Fruit fly (Drosophila melanogaster) whole organism, embryonic: ENCODE data around the gene Megf8.

Source experiments
- ATbp ChIP-seq: fragments of 200-800 bp; sonication (Bioruptor generic); optimal IDR thresholded peaks from 2 replicates; lab custom pipeline; 2017; ENCODE audit warnings: missing biosample characterization, mild to moderate bottlenecking, missing genetic modification characterization, missing genetic modification reagents
- C15 ChIP-seq: fragments of 200-800 bp; sonication (Bioruptor generic); IDR thresholded peaks from 3 replicates; pipeline ENCODE4 v1.3.6; 2022; ENCODE audit warnings: missing biosample characterization, missing genetic modification characterization
- CG10209 ChIP-seq: fragments of 200-800 bp; sonication (Bioruptor generic); optimal IDR thresholded peaks from 3 replicates; lab custom pipeline; 2017; ENCODE audit warnings: missing biosample characterization, mild to moderate bottlenecking, missing genetic modification characterization, missing genetic modification reagents
- CG12155 ChIP-seq: fragments of 200-800 bp; sonication (Bioruptor generic); optimal IDR thresholded peaks from 3 replicates; lab custom pipeline; 2016; ENCODE audit warnings: missing biosample characterization, missing genetic modification characterization
- CG12299 ChIP-seq: fragments of 200-800 bp; sonication (Bioruptor generic); optimal IDR thresholded peaks from 2 replicates; lab custom pipeline; 2018; ENCODE audit warnings: missing biosample characterization, mild to moderate bottlenecking, missing genetic modification characterization
- CG12769 ChIP-seq: fragments of 200-800 bp; sonication (Bioruptor generic); optimal IDR thresholded peaks from 2 replicates; lab custom pipeline; 2019; ENCODE audit warnings: missing biosample characterization, mild to moderate bottlenecking, missing genetic modification characterization, moderate library complexity
- CG13123 ChIP-seq: fragments of 200-800 bp; sonication (Bioruptor generic); optimal IDR thresholded peaks from 2 replicates; lab custom pipeline; 2016; ENCODE audit warnings: missing biosample characterization, missing genetic modification characterization
- CG1529 ChIP-seq: fragments of 200-800 bp; sonication (Bioruptor generic); optimal IDR thresholded peaks from 3 replicates; lab custom pipeline; 2018; ENCODE audit warnings: missing biosample characterization, missing genetic modification characterization
- CG17912 ChIP-seq: fragments of 200-800 bp; sonication (Bioruptor generic); optimal IDR thresholded peaks from 2 replicates; lab custom pipeline; 2018; ENCODE audit warnings: missing biosample characterization, mild to moderate bottlenecking, missing genetic modification characterization
- CG1792 ChIP-seq: fragments of 200-800 bp; sonication (Bioruptor generic); optimal IDR thresholded peaks from 2 replicates; lab custom pipeline; 2016; ENCODE audit warnings: missing biosample characterization, missing genetic modification characterization
- CG2202 ChIP-seq: fragments of 200-800 bp; sonication (Bioruptor generic); optimal IDR thresholded peaks from 2 replicates; lab custom pipeline; 2018; ENCODE audit warnings: missing biosample characterization, mild to moderate bottlenecking, missing genetic modification characterization
- CG3065 ChIP-seq: fragments of 200-800 bp; sonication (Bioruptor generic); optimal IDR thresholded peaks from 2 replicates; lab custom pipeline; 2016; ENCODE audit warnings: missing biosample characterization, missing genetic modification characterization
- CG3163 ChIP-seq: fragments of 200-800 bp; sonication (Bioruptor generic); optimal IDR thresholded peaks from 3 replicates; lab custom pipeline; 2016; ENCODE audit warnings: missing biosample characterization, missing genetic modification characterization
- CG32772 ChIP-seq: fragments of 200-800 bp; sonication (Bioruptor generic); IDR thresholded peaks from 2 replicates; pipeline ENCODE4 v1.3.6; 2022; ENCODE audit warnings: missing biosample characterization, missing genetic modification characterization
- CG4404 ChIP-seq: fragments of 200-800 bp; sonication (Bioruptor generic); IDR thresholded peaks from 2 replicates; pipeline ENCODE4 v1.3.6; 2022; ENCODE audit warnings: missing biosample characterization, missing genetic modification characterization
- CG6175 ChIP-seq: fragments of 200-800 bp; sonication (Bioruptor generic); IDR thresholded peaks from 3 replicates; pipeline ENCODE4 v1.3.6; 2022; ENCODE audit warnings: missing biosample characterization, missing genetic modification characterization
- CG6254 ChIP-seq: fragments of 200-800 bp; sonication (Bioruptor generic); optimal IDR thresholded peaks from 3 replicates; lab custom pipeline; 2017; ENCODE audit warnings: mild to moderate bottlenecking, missing biosample characterization, missing genetic modification reagents, missing genetic modification characterization
- CG6765 ChIP-seq: fragments of 200-800 bp; sonication (Bioruptor generic); optimal IDR thresholded peaks from 3 replicates; lab custom pipeline; 2017; ENCODE audit warnings: missing biosample characterization, mild to moderate bottlenecking, missing genetic modification characterization
- CG8281 ChIP-seq: fragments of 200-800 bp; sonication (Bioruptor generic); optimal IDR thresholded peaks from 2 replicates; lab custom pipeline; 2018; ENCODE audit warnings: missing biosample characterization, mild to moderate bottlenecking, missing genetic modification characterization, moderate library complexity
- CG8765 ChIP-seq: fragments of 200-800 bp; sonication (Bioruptor generic); IDR thresholded peaks from 2 replicates; pipeline ENCODE4 v1.3.6; 2022; ENCODE audit warnings: missing biosample characterization, missing genetic modification characterization
- CG8924 ChIP-seq: fragments of 200-800 bp; optimal IDR thresholded peaks from 3 replicates; lab custom pipeline; 2019; ENCODE audit warnings: missing biosample characterization, mild to moderate bottlenecking, missing genetic modification characterization, moderate library complexity
- CG9817 ChIP-seq: fragments of 200-800 bp; sonication (Bioruptor generic); optimal IDR thresholded peaks from 2 replicates; lab custom pipeline; 2018; ENCODE audit warnings: missing biosample characterization, mild to moderate bottlenecking, missing genetic modification characterization, moderate library complexity
- Chrac-16 ChIP-seq: fragments of 200-800 bp; sonication (Bioruptor generic); optimal IDR thresholded peaks from 3 replicates; lab custom pipeline; 2016; ENCODE audit warnings: missing biosample characterization, missing genetic modification characterization
- Fer1 ChIP-seq: fragments of 200-800 bp; sonication (Bioruptor generic); optimal IDR thresholded peaks from 2 replicates; lab custom pipeline; 2017; ENCODE audit warnings: missing biosample characterization, mild to moderate bottlenecking, missing genetic modification characterization
- Kr ChIP-seq: fragments of 200-800 bp; sonication (Bioruptor generic); optimal IDR thresholded peaks from 2 replicates; lab custom pipeline; 2017; ENCODE audit warnings: missing biosample characterization, mild to moderate bottlenecking, missing genetic modification characterization
- MTF-1 ChIP-seq: fragments of 200-800 bp; sonication (Bioruptor generic); optimal IDR thresholded peaks from 2 replicates; lab custom pipeline; 2018; ENCODE audit warnings: missing biosample characterization, mild to moderate bottlenecking, missing genetic modification characterization, borderline replicate concordance
- Scr ChIP-seq: fragments of 200-800 bp; sonication (Bioruptor generic); IDR thresholded peaks from 2 replicates; pipeline ENCODE4 v1.3.6; 2022; ENCODE audit warnings: missing biosample characterization, missing genetic modification characterization; ENCODE audit not compliant: partially characterized antibody
- Side ChIP-seq: fragments of 200-800 bp; sonication (Bioruptor generic); optimal IDR thresholded peaks from 2 replicates; lab custom pipeline; 2016; ENCODE audit warnings: missing biosample characterization, missing genetic modification characterization
- TFAM ChIP-seq: fragments of 200-800 bp; sonication (Bioruptor generic); optimal IDR thresholded peaks from 2 replicates; lab custom pipeline; 2017; ENCODE audit warnings: missing biosample characterization, missing genetic modification characterization, inconsistent platforms
- Xrp1 ChIP-seq: fragments of 200-800 bp; sonication (Bioruptor generic); IDR thresholded peaks from 2 replicates; pipeline ENCODE4 v1.3.6; 2022; ENCODE audit warnings: missing biosample characterization, missing genetic modification characterization
- amos ChIP-seq: fragments of 200-800 bp; sonication (Bioruptor generic); IDR thresholded peaks from 2 replicates; pipeline ENCODE4 v1.3.6; 2022; ENCODE audit warnings: missing biosample characterization, missing genetic modification characterization; ENCODE audit not compliant: partially characterized antibody
- az2 ChIP-seq: fragments of 200-800 bp; sonication (Bioruptor generic); optimal IDR thresholded peaks from 3 replicates; lab custom pipeline; 2016; ENCODE audit warnings: missing biosample characterization, missing genetic modification characterization
- cas ChIP-seq: fragments of 200-800 bp; sonication (Bioruptor generic); IDR thresholded peaks from 2 replicates; pipeline ENCODE4 v1.3.6; 2022; ENCODE audit warnings: missing biosample characterization, missing genetic modification characterization
- chm ChIP-seq: fragments of 200-800 bp; sonication (Bioruptor generic); IDR thresholded peaks from 2 replicates; pipeline ENCODE4 v1.3.6; 2022; ENCODE audit warnings: missing biosample characterization, missing genetic modification characterization
- gem ChIP-seq: fragments of 200-800 bp; sonication (Bioruptor generic); optimal IDR thresholded peaks from 2 replicates; lab custom pipeline; 2019; ENCODE audit warnings: missing biosample characterization, mild to moderate bottlenecking, missing genetic modification characterization, moderate library complexity
- ind ChIP-seq: fragments of 200-800 bp; sonication (Bioruptor generic); optimal IDR thresholded peaks from 3 replicates; lab custom pipeline; 2016; ENCODE audit warnings: missing biosample characterization, missing genetic modification characterization
- insv ChIP-seq, 2 experiments: fragments of 200-800 bp; sonication (Bioruptor generic); optimal IDR thresholded peaks; 3 replicates each; lab custom pipeline; 2016 to 2018; ENCODE audit warnings: missing biosample characterization in 2 of 2, missing genetic modification characterization in 2 of 2
- jing ChIP-seq: fragments of 200-800 bp; sonication (Bioruptor generic); optimal IDR thresholded peaks from 2 replicates; lab custom pipeline; 2018; ENCODE audit warnings: missing biosample characterization, mild to moderate bottlenecking, missing genetic modification characterization
- klu ChIP-seq: fragments of 200-800 bp; sonication (Bioruptor generic); IDR thresholded peaks from 2 replicates; pipeline ENCODE4 v1.3.6; 2022; ENCODE audit warnings: missing biosample characterization, missing genetic modification characterization
- knrl ChIP-seq: fragments of 200-800 bp; sonication (Bioruptor generic); IDR thresholded peaks from 3 replicates; pipeline ENCODE4 v1.3.6; 2022; ENCODE audit warnings: missing biosample characterization, missing genetic modification characterization; ENCODE audit not compliant: partially characterized antibody
- mam ChIP-seq: fragments of 200-800 bp; sonication (Bioruptor generic); optimal IDR thresholded peaks from 3 replicates; lab custom pipeline; 2016; ENCODE audit warnings: missing biosample characterization, missing genetic modification characterization
- nau ChIP-seq: fragments of 200-800 bp; sonication (Bioruptor generic); optimal IDR thresholded peaks from 3 replicates; lab custom pipeline; 2017; ENCODE audit warnings: missing biosample characterization, mild to moderate bottlenecking, missing genetic modification characterization, missing genetic modification reagents
- pzg ChIP-seq: fragments of 200-800 bp; sonication (Bioruptor generic); optimal IDR thresholded peaks from 3 replicates; lab custom pipeline; 2018; ENCODE audit warnings: missing biosample characterization, mild to moderate bottlenecking, missing genetic modification characterization, moderate library complexity
- rib ChIP-seq: fragments of 200-800 bp; sonication (Bioruptor generic); IDR thresholded peaks from 2 replicates; pipeline ENCODE4 v1.3.6; 2022; ENCODE audit warnings: missing biosample characterization, missing genetic modification characterization
- sima ChIP-seq: fragments of 200-800 bp; sonication (Bioruptor generic); optimal IDR thresholded peaks from 2 replicates; lab custom pipeline; 2016; ENCODE audit warnings: missing biosample characterization, missing genetic modification characterization
- sug ChIP-seq: fragments of 200-800 bp; optimal IDR thresholded peaks from 2 replicates; lab custom pipeline; 2019; ENCODE audit warnings: missing biosample characterization, mild to moderate bottlenecking, missing genetic modification characterization, moderate library complexity
- tna ChIP-seq: fragments of 200-800 bp; sonication (Bioruptor generic); IDR thresholded peaks from 2 replicates; pipeline ENCODE4 v1.3.6; 2022; ENCODE audit warnings: missing biosample characterization, missing genetic modification characterization; ENCODE audit not compliant: partially characterized antibody
- zf30C ChIP-seq: fragments of 200-800 bp; sonication (Bioruptor generic); optimal IDR thresholded peaks from 3 replicates; lab custom pipeline; 2018; ENCODE audit warnings: missing biosample characterization, mild to moderate bottlenecking, missing genetic modification characterization

Megf8 gene

DNA sequence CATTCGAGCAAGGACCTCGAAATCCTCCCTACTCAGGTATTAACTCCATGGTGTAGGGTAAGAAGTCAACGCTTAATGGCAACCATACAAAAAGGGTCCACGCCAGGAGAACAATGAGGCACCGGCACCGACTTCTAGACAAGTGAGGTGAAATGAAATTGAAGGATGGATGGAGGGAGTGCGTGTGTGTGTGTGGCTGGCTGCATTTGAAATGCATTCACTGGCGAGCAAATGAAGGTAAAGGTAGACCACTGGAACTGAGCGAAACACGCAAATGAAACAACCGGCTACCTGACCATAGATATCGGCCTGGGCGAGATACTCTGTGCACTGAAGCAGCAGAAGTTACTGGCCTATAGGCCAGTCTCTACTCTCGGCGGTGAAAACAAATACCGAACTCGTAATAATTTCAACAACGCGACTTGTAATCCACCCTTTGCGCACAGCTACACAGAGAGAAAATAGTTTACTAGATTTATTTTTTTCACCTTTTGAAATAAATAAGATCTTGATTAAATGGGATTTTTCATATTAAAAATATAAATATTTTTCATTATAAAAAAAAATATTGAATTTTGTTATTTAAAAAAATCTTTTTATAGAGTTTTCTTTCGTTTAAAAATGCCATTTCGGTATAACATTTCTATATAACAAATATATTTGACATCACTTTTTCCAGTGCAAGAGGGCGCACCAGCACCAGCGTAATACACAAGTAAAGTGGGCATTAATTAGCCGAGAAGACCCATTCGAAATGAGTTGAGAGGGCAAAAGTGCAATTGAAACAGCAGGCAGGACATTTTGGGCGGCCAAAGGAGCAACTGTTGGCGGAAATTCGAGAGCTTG, 38.6 kb downstream of the Megf8 start (continued):
- TF ChIP-seq jing: peak; percentile 30
- peak; percentile 21; the same call in 1 of the 2 replicates for TF ChIP-seq rib (GFP tag; lab: Robert Waterston, UW)
- TF ChIP-seq CG6254 (GFP tag; lab: Kevin White, UChicago): peak; percentile 64
- TF ChIP-seq CG1529 (GFP tag; lab: Kevin White, UChicago): peak; percentile 71
- TF ChIP-seq CG6765 (GFP tag; lab: Kevin White, UChicago): peak; percentile 6
- TF ChIP-seq Fer1 (GFP tag; lab: Kevin White, UChicago): peak; percentile 51
- TF ChIP-seq CG12769 (tag; lab: Kevin White, UChicago): no peak
- peak; percentile 59 for TF ChIP-seq CG9817
- TF ChIP-seq CG12155: peak; percentile 68
- TF ChIP-seq pzg (GFP tag; lab: Kevin White, UChicago): no peak
- no peak for TF ChIP-seq tna (GFP tag; lab: Robert Waterston, UW)
- no peak for TF ChIP-seq sima
- no peak for TF ChIP-seq MTF-1 (GFP tag; lab: Kevin White, UChicago)
- no peak for TF ChIP-seq nau (GFP tag; lab: Kevin White, UChicago)
- TF ChIP-seq mam (GFP tag; lab: Kevin White, UChicago): peak; percentile 33
- peak; percentile 87 for TF ChIP-seq az2 (GFP tag; lab: Kevin White, UChicago)
- TF ChIP-seq chm: 0 out of 2 replicates have a peak, but pooled peaks have one; percentile 5
- TF ChIP-seq CG32772: no peak
- TF ChIP-seq Kr (GFP tag; lab: Kevin White, UChicago): peak; percentile 81
- peak; percentile 12 for TF ChIP-seq CG8281
- no peak for TF ChIP-seq amos
- peak; percentile 81 for TF ChIP-seq ATbp (GFP tag; lab: Kevin White, UChicago)
- 0 out of 2 replicates have a peak, but pooled peaks have one; percentile 35 for TF ChIP-seq Scr (GFP tag; lab: Robert Waterston, UW)
- no peak for TF ChIP-seq CG17912 (GFP tag; lab: Kevin White, UChicago)
- TF ChIP-seq gem (tag; lab: Kevin White, UChicago): peak; percentile 94
- no peak for TF ChIP-seq Side (GFP tag; lab: Kevin White, UChicago)
- TF ChIP-seq C15 (GFP tag; lab: Robert Waterston, UW): 0 out of 3 replicates have a peak, but pooled peaks have one; percentile 35
- no peak for TF ChIP-seq TFAM (GFP tag; lab: Kevin White, UChicago)
- no peak for TF ChIP-seq knrl (GFP tag; lab: Robert Waterston, UW)
- no peak for TF ChIP-seq CG6175
- peak; percentile 70 for TF ChIP-seq CG3065 (GFP tag; lab: Kevin White, UChicago)
- TF ChIP-seq CG1792 (GFP tag; lab: Kevin White, UChicago): no peak
- TF ChIP-seq klu (GFP tag; lab: Robert Waterston, UW): peak; percentile 85
- peak; percentile 93 for TF ChIP-seq CG8924 (tag; lab: Kevin White, UChicago)
- TF ChIP-seq sug (tag; lab: Kevin White, UChicago): no peak
- TF ChIP-seq ind (GFP tag; lab: Kevin White, UChicago): peak; percentile 27
- peak; percentile 63 for TF ChIP-seq CG13123 (GFP tag; lab: Kevin White, UChicago)
- 0 out of 2 replicates have a peak, but pooled peaks have one; percentile 23 for TF ChIP-seq CG8765 (GFP tag; lab: Robert Waterston, UW)
- TF ChIP-seq cas (GFP tag; lab: Robert Waterston, UW): no peak
- TF ChIP-seq CG4404 (GFP tag; lab: Robert Waterston, UW): peak; percentile 45
- TF ChIP-seq zf30C (GFP tag; lab: Kevin White, UChicago): peak; percentile 95
- TF ChIP-seq CG2202: peak; percentile 62
- peak; percentile 77 for TF ChIP-seq Chrac-16 (GFP tag; lab: Kevin White, UChicago)
- TF ChIP-seq CG3163 (GFP tag; lab: Kevin White, UChicago): no peak
- TF ChIP-seq CG12299 (tag; lab: Kevin White, UChicago): peak; percentile 65
- peak in 1 of 2 experiments; percentile 50 for TF ChIP-seq insv (GFP tag; optimal IDR thresholded peaks at IDR 0.05; lab: Kevin White, UChicago)
- TF ChIP-seq Xrp1 (GFP tag; lab: Robert Waterston, UW): peak; percentile 81
- peak; percentile 89 for TF ChIP-seq CG10209 (GFP tag; lab: Kevin White, UChicago)
